Worm (Caenorhabditis elegans) whole organism, midembryonic: ENCODE measurements around the gene fbxa-220.

Source experiments
- T22C8.4 ChIP-seq: fragments of 200-800 bp; sonication (Bioruptor generic); IDR thresholded peaks from 2 replicates; pipeline ENCODE4 v1.3.6; 2022; ENCODE audit warnings: missing genetic modification characterization, missing compliant biosample characterization
- cog-1 ChIP-seq: sonication (generic microtip); optimal IDR thresholded peaks from 2 replicates; lab custom pipeline; 2016; ENCODE audit warnings: missing genetic modification characterization, missing compliant biosample characterization
- flt-1 ChIP-seq: fragments of 200-800 bp; sonication (Bioruptor generic); IDR thresholded peaks from 2 replicates; pipeline ENCODE4 v1.3.6; 2022; ENCODE audit warnings: missing genetic modification characterization, missing compliant biosample characterization
- klf-2 ChIP-seq: fragments of 200-800 bp; sonication (Bioruptor generic); conservative IDR thresholded peaks from 2 replicates; pipeline ENCODE4 v1.3.6; 2022; ENCODE audit warnings: missing genetic modification reagents, missing genetic modification characterization, missing compliant biosample characterization
- med-1 ChIP-seq: sonication (generic microtip); optimal IDR thresholded peaks from 2 replicates; lab custom pipeline; 2017; ENCODE audit warnings: missing genetic modification characterization, mild to moderate bottlenecking, missing compliant biosample characterization, antibody characterized with exemption, missing genetic modification reagents; ENCODE audit not compliant: insufficient read depth
- ref-1 ChIP-seq: fragments of 200-800 bp; sonication (Bioruptor generic); conservative IDR thresholded peaks from 2 replicates; pipeline ENCODE4 v1.3.6; 2022; ENCODE audit warnings: missing genetic modification reagents, missing genetic modification characterization, missing compliant biosample characterization
- tab-1 ChIP-seq: fragments of 200-800 bp; sonication (Bioruptor generic); IDR thresholded peaks from 2 replicates; pipeline ENCODE4 v1.3.6; 2022; ENCODE audit warnings: missing genetic modification characterization, missing compliant biosample characterization
- ztf-23 ChIP-seq: fragments of 200-800 bp; sonication (Bioruptor generic); IDR thresholded peaks from 2 replicates; pipeline ENCODE4 v1.3.6; 2022; ENCODE audit warnings: missing genetic modification reagents, missing genetic modification characterization, missing compliant biosample characterization
- ztf-29 ChIP-seq: fragments of 200-800 bp; sonication (Bioruptor generic); IDR thresholded peaks from 2 replicates; pipeline ENCODE4 v1.3.6; 2022; ENCODE audit warnings: missing genetic modification reagents, missing genetic modification characterization, missing compliant biosample characterization

ce11 chrIII:11470311-11470858 lies 13.6 kb downstream of the fbxa-220 start, which contains the start of gene bed-2:
- no peak for TF ChIP-seq ztf-23 (GFP tag; lab: Robert Waterston, UW)
- no peak for TF ChIP-seq tab-1 (GFP tag; lab: Robert Waterston, UW)
- TF ChIP-seq cog-1 = no peak
- no peak for TF ChIP-seq flt-1 (GFP tag; lab: Robert Waterston, UW)
- no peak for TF ChIP-seq med-1
- no peak for TF ChIP-seq T22C8.4 (GFP tag; lab: Robert Waterston, UW)
- TF ChIP-seq ztf-29 (GFP tag; lab: Robert Waterston, UW) = no peak
- no peak for TF ChIP-seq ref-1 (GFP tag; lab: Robert Waterston, UW)
- no peak for TF ChIP-seq klf-2 (GFP tag; lab: Robert Waterston, UW)
